Worm (Caenorhabditis elegans): ENCODE data around the gene C49G7.13.

DNA sequence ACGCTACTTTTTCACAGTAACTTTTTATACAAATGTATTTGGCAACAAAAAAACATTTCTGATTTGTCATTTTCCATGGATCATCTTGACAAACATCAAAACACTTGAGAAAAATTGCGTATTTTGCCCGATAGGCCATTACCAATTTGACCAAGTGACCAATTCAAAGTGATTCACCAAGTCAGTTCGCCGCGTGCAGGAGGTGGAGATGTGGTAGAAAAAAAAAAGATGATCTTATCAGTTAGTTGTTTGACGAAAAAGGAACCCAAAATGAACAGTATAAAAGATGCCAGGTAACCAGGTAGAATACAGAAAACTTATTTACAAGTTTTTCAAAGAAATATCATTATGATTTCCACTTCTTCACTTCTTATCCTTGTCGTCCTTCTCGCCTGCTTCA, 46.8 kb upstream of the C49G7.13 start, which contains the start of gene nlp-27:
- no peak for TF ChIP-seq unc-62 (GFP tag; optimal IDR thresholded peaks at IDR 0.05)
- no peak for TF ChIP-seq elt-3 (tag; optimal IDR thresholded peaks at IDR 0.05)
- no peak for TF ChIP-seq sptf-1 (tag; optimal IDR thresholded peaks at IDR 0.05)
- TF ChIP-seq mab-5 (tag; optimal IDR thresholded peaks at IDR 0.05): no peak
- TF ChIP-seq lsy-2 (tag; optimal IDR thresholded peaks at IDR 0.05): no peak
- no peak for TF ChIP-seq nhr-237 (tag; optimal IDR thresholded peaks at IDR 0.05)
- no peak for TF ChIP-seq lin-13 (tag; optimal IDR thresholded peaks at IDR 0.05)
- no peak for TF ChIP-seq nhr-12 (tag; optimal IDR thresholded peaks at IDR 0.05)
- TF ChIP-seq snpc-4 (tag; optimal IDR thresholded peaks at IDR 0.05): no peak
- no peak for TF ChIP-seq cnd-1 (tag; optimal IDR thresholded peaks at IDR 0.05)
- TF ChIP-seq ces-1 (GFP tag; optimal IDR thresholded peaks at IDR 0.05): no peak
- TF ChIP-seq pha-4 (tag; optimal IDR thresholded peaks at IDR 0.05): no peak

All from whole organism, mixed stage, embryonic.